Worm (Caenorhabditis elegans): ENCODE data around the gene immp-1.

- no peak for TF ChIP-seq him-1 (tag; optimal IDR thresholded peaks at IDR 0.05)
- peak; percentile 19 for TF ChIP-seq W03F9.2 (tag; optimal IDR thresholded peaks at IDR 0.05)
- no peak for TF ChIP-seq dao-5 (tag; optimal IDR thresholded peaks at IDR 0.05)
These were observed 50.9 kb downstream of the immp-1 start for ce11 chrIII:11825654-11826053.
